Worm (Caenorhabditis elegans): ENCODE results near the gene ZK470.14.

ZK470.14 gene

ce11 chrX:4140755-4141417, 26.4 kb upstream of the ZK470.14 start:
- TF ChIP-seq unc-62 (GFP tag; optimal IDR thresholded peaks at IDR 0.05) = no peak

ce11 chrX:4142202-4142601, 25.0 kb upstream of the ZK470.14 start:
- TF ChIP-seq unc-62 (GFP tag; optimal IDR thresholded peaks at IDR 0.05) = no peak

ce11 chrX:4142648-4143259, 24.5 kb upstream of the ZK470.14 start:
- no peak for TF ChIP-seq unc-62 (GFP tag; optimal IDR thresholded peaks at IDR 0.05)

ce11 chrX:4143260-4144018, 23.8 kb upstream of the ZK470.14 start:
- TF ChIP-seq unc-62 (GFP tag; optimal IDR thresholded peaks at IDR 0.05) = no peak

- TF ChIP-seq unc-62 (GFP tag; optimal IDR thresholded peaks at IDR 0.05) = no peak
These were observed 23.0 kb upstream of the ZK470.14 start for ce11 chrX:4144136-4144781.

ce11 chrX:4145051-4145826, 22.0 kb upstream of the ZK470.14 start:
- no peak for TF ChIP-seq unc-62 (GFP tag; optimal IDR thresholded peaks at IDR 0.05)

- TF ChIP-seq unc-62 (GFP tag; optimal IDR thresholded peaks at IDR 0.05) = no peak
These were observed 21.2 kb upstream of the ZK470.14 start for ce11 chrX:4146046-4146445.

ce11 chrX:4146798-4147543, 20.3 kb upstream of the ZK470.14 start:
- TF ChIP-seq unc-62 (GFP tag; optimal IDR thresholded peaks at IDR 0.05) = no peak

- no peak for TF ChIP-seq unc-62 (GFP tag; optimal IDR thresholded peaks at IDR 0.05)
These were observed 19.4 kb upstream of the ZK470.14 start for ce11 chrX:4147600-4148448.

ce11 chrX:4148449-4149031, 18.7 kb upstream of the ZK470.14 start:
- TF ChIP-seq unc-62 (GFP tag; optimal IDR thresholded peaks at IDR 0.05) = no peak

ce11 chrX:4151206-4151605, 16.0 kb upstream of the ZK470.14 start:
- no peak for TF ChIP-seq unc-62 (GFP tag; optimal IDR thresholded peaks at IDR 0.05)

- no peak for TF ChIP-seq unc-62 (GFP tag; optimal IDR thresholded peaks at IDR 0.05)
These were observed 13.9 kb upstream of the ZK470.14 start, which contains the start of gene nck-1 for ce11 chrX:4153343-4153742. Gene nck-1, minus strand, starts transcription at chrX:4153443.

- TF ChIP-seq unc-62 (GFP tag; optimal IDR thresholded peaks at IDR 0.05) = no peak
These were observed 12.5 kb upstream of the ZK470.14 start for ce11 chrX:4154784-4155183.

ce11 chrX:4157896-4158295, 9.4 kb upstream of the ZK470.14 start:
- no peak for TF ChIP-seq unc-62 (GFP tag; optimal IDR thresholded peaks at IDR 0.05)

Measured in whole organism, dauer.